Worm (Caenorhabditis elegans) whole organism, mixed stage, embryonic: ENCODE measurements around the gene H23L24.1.

ENCODE experiments used
- M03D4.4 ChIP-seq: sonication (generic microtip); optimal IDR thresholded peaks from 2 replicates; lab custom pipeline; 2017; ENCODE audit warnings: mild to moderate bottlenecking, missing genetic modification characterization, missing compliant biosample characterization
- bed-3 ChIP-seq: fragments of 200-800 bp; sonication (Bioruptor generic); optimal IDR thresholded peaks from 3 replicates; lab custom pipeline; 2018; ENCODE audit warnings: mild to moderate bottlenecking, missing genetic modification characterization, moderate library complexity, missing compliant biosample characterization
- blmp-1 ChIP-seq: fragments of 150-350 bp; optimal IDR thresholded peaks from 2 replicates; lab custom pipeline; 2014; ENCODE audit warnings: missing biosample characterization, missing genetic modification characterization
- ceh-39 ChIP-seq: fragments of 150-350 bp; optimal IDR thresholded peaks from 2 replicates; lab custom pipeline; 2014; ENCODE audit warnings: missing biosample characterization, missing genetic modification characterization
- ceh-43 ChIP-seq: fragments of 200-800 bp; sonication (Bioruptor generic); optimal IDR thresholded peaks from 2 replicates; lab custom pipeline; 2018; ENCODE audit warnings: mild to moderate bottlenecking, missing genetic modification characterization, moderate library complexity, missing compliant biosample characterization
- ceh-83 ChIP-seq: fragments of 200-800 bp; sonication (Bioruptor generic); optimal IDR thresholded peaks from 2 replicates; lab custom pipeline; 2018; ENCODE audit warnings: mild to moderate bottlenecking, missing genetic modification characterization, missing compliant biosample characterization
- ces-1 ChIP-seq: fragments of 150-350 bp; optimal IDR thresholded peaks from 2 replicates; lab custom pipeline; 2014; ENCODE audit warnings: missing biosample characterization, missing genetic modification reagents, missing genetic modification characterization
- drap-1 ChIP-seq: fragments of 200-800 bp; sonication (Bioruptor generic); optimal IDR thresholded peaks from 3 replicates; lab custom pipeline; 2018; ENCODE audit warnings: mild to moderate bottlenecking, missing genetic modification characterization, missing compliant biosample characterization
- elt-1 ChIP-seq: sonication (generic microtip); optimal IDR thresholded peaks from 2 replicates; lab custom pipeline; 2017; ENCODE audit warnings: missing genetic modification characterization, mild to moderate bottlenecking, missing compliant biosample characterization, antibody characterized with exemption, moderate library complexity, borderline replicate concordance; ENCODE audit not compliant: insufficient read depth
- flh-1 ChIP-seq: fragments of 200-800 bp; sonication (Bioruptor generic); optimal IDR thresholded peaks from 2 replicates; lab custom pipeline; 2018; ENCODE audit warnings: mild to moderate bottlenecking, missing genetic modification characterization, moderate library complexity, missing compliant biosample characterization
- ham-2 ChIP-seq: fragments of 200-800 bp; sonication (Bioruptor generic); optimal IDR thresholded peaks from 2 replicates; lab custom pipeline; 2018; ENCODE audit warnings: mild to moderate bottlenecking, missing genetic modification characterization, missing compliant biosample characterization
- hlh-1 ChIP-seq: fragments of 150-350 bp; optimal IDR thresholded peaks from 2 replicates; lab custom pipeline; 2014; ENCODE audit warnings: missing biosample characterization, missing genetic modification reagents, missing genetic modification characterization
- lin-32 ChIP-seq: fragments of 200-800 bp; sonication (Bioruptor generic); optimal IDR thresholded peaks from 2 replicates; lab custom pipeline; 2018; ENCODE audit warnings: mild to moderate bottlenecking, missing genetic modification characterization, missing compliant biosample characterization
- lsy-2 ChIP-seq: fragments of 150-350 bp; optimal IDR thresholded peaks from 2 replicates; lab custom pipeline; 2014; ENCODE audit warnings: missing biosample characterization, missing genetic modification characterization
- mab-5 ChIP-seq: fragments of 150-350 bp; optimal IDR thresholded peaks from 2 replicates; lab custom pipeline; 2014; ENCODE audit warnings: missing biosample characterization, missing genetic modification characterization
- mep-1 ChIP-seq: fragments of 150-350 bp; optimal IDR thresholded peaks from 2 replicates; lab custom pipeline; 2017; ENCODE audit warnings: missing biosample characterization, missing genetic modification reagents, missing genetic modification characterization, inconsistent platforms
- mls-2 ChIP-seq: sonication (generic microtip); optimal IDR thresholded peaks from 2 replicates; lab custom pipeline; 2016; ENCODE audit warnings: mild to moderate bottlenecking, missing genetic modification characterization, moderate library complexity, missing compliant biosample characterization
- nhr-12 ChIP-seq: fragments of 150-350 bp; optimal IDR thresholded peaks from 2 replicates; lab custom pipeline; 2014; ENCODE audit warnings: missing biosample characterization, missing genetic modification characterization
- nhr-2 ChIP-seq: fragments of 150-350 bp; optimal IDR thresholded peaks from 2 replicates; lab custom pipeline; 2014; ENCODE audit warnings: missing biosample characterization, missing genetic modification characterization
- nhr-237 ChIP-seq: fragments of 150-350 bp; optimal IDR thresholded peaks from 2 replicates; lab custom pipeline; 2014; ENCODE audit warnings: missing biosample characterization, missing genetic modification characterization
- nhr-76 ChIP-seq: sonication (generic microtip); optimal IDR thresholded peaks from 2 replicates; lab custom pipeline; 2017; ENCODE audit warnings: missing biosample characterization, missing genetic modification characterization
- sem-2 ChIP-seq: fragments of 200-800 bp; sonication (Bioruptor generic); optimal IDR thresholded peaks from 2 replicates; lab custom pipeline; 2018; ENCODE audit warnings: mild to moderate bottlenecking, missing genetic modification characterization, missing compliant biosample characterization
- snpc-4 ChIP-seq: fragments of 150-350 bp; optimal IDR thresholded peaks from 2 replicates; lab custom pipeline; 2014; ENCODE audit warnings: missing biosample characterization, missing genetic modification characterization
- sptf-1 ChIP-seq: sonication (generic microtip); optimal IDR thresholded peaks from 2 replicates; lab custom pipeline; 2017; ENCODE audit warnings: mild to moderate bottlenecking, missing genetic modification characterization, moderate library complexity, missing compliant biosample characterization
- tbx-8 ChIP-seq: fragments of 200-800 bp; sonication (Bioruptor generic); optimal IDR thresholded peaks from 2 replicates; lab custom pipeline; 2018; ENCODE audit warnings: mild to moderate bottlenecking, missing genetic modification characterization, moderate library complexity, missing compliant biosample characterization
- unc-120 ChIP-seq: sonication (generic microtip); optimal IDR thresholded peaks from 2 replicates; lab custom pipeline; 2017; ENCODE audit warnings: missing genetic modification characterization, missing compliant biosample characterization; ENCODE audit not compliant: poor library complexity, severe bottlenecking
- unc-39 ChIP-seq: fragments of 150-350 bp; optimal IDR thresholded peaks from 2 replicates; lab custom pipeline; 2014; ENCODE audit warnings: missing biosample characterization, missing genetic modification characterization
- unc-62 ChIP-seq: fragments of 150-350 bp; optimal IDR thresholded peaks from 2 replicates; lab custom pipeline; 2014; ENCODE audit warnings: missing biosample characterization, missing genetic modification reagents, missing genetic modification characterization
- zip-8 ChIP-seq: fragments of 150-350 bp; optimal IDR thresholded peaks from 2 replicates; lab custom pipeline; 2014; ENCODE audit warnings: missing biosample characterization, missing genetic modification characterization

The H23L24.1 gene

ce11 chrIV:8754727-8755126 is 36.5 kb downstream of the H23L24.1 start, which contains the start of gene elli-1:
TSS of gene elli-1 (minus strand) at chrIV:8754827.
- TF ChIP-seq flh-1 (GFP tag; lab: Kevin White, UChicago): no peak
- TF ChIP-seq M03D4.4 (tag; lab: Kevin White, UChicago): no peak
- no peak for TF ChIP-seq ham-2 (GFP tag; lab: Kevin White, UChicago)
- no peak for TF ChIP-seq snpc-4
- TF ChIP-seq nhr-237 (tag; lab: Kevin White, UChicago): no peak
- no peak for TF ChIP-seq tbx-8 (GFP tag; lab: Kevin White, UChicago)
- TF ChIP-seq blmp-1: no peak
- TF ChIP-seq hlh-1 (tag; lab: Kevin White, UChicago): no peak
- TF ChIP-seq sptf-1: no peak
- TF ChIP-seq lsy-2 (tag; lab: Kevin White, UChicago): no peak
- no peak for TF ChIP-seq sem-2 (GFP tag; lab: Kevin White, UChicago)
- TF ChIP-seq ceh-83 (GFP tag; lab: Kevin White, UChicago): no peak
- TF ChIP-seq unc-39 (tag; lab: Kevin White, UChicago): no peak
- no peak for TF ChIP-seq nhr-12 (tag; lab: Kevin White, UChicago)
- TF ChIP-seq mls-2 (tag; lab: Kevin White, UChicago): no peak
- no peak for TF ChIP-seq bed-3
- no peak for TF ChIP-seq unc-120
- no peak for TF ChIP-seq nhr-2 (tag; lab: Kevin White, UChicago)
- TF ChIP-seq mab-5: no peak

ce11 chrIV:8757729-8758128 is 39.5 kb downstream of the H23L24.1 start:
- peak; percentile 54 for TF ChIP-seq unc-120
- no peak for TF ChIP-seq unc-39 (tag; lab: Kevin White, UChicago)
- TF ChIP-seq tbx-8 (GFP tag; lab: Kevin White, UChicago): no peak
- TF ChIP-seq nhr-237 (tag; lab: Kevin White, UChicago): no peak
- TF ChIP-seq hlh-1 (tag; lab: Kevin White, UChicago): peak; percentile 55
- peak; percentile 2 for TF ChIP-seq ces-1 (GFP tag; lab: Kevin White, UChicago)
- no peak for TF ChIP-seq flh-1 (GFP tag; lab: Kevin White, UChicago)
- TF ChIP-seq ham-2 (GFP tag; lab: Kevin White, UChicago): no peak
- no peak for TF ChIP-seq zip-8
- no peak for TF ChIP-seq ceh-83 (GFP tag; lab: Kevin White, UChicago)
- no peak for TF ChIP-seq M03D4.4 (tag; lab: Kevin White, UChicago)
- TF ChIP-seq drap-1 (GFP tag; lab: Kevin White, UChicago): no peak

DNA sequence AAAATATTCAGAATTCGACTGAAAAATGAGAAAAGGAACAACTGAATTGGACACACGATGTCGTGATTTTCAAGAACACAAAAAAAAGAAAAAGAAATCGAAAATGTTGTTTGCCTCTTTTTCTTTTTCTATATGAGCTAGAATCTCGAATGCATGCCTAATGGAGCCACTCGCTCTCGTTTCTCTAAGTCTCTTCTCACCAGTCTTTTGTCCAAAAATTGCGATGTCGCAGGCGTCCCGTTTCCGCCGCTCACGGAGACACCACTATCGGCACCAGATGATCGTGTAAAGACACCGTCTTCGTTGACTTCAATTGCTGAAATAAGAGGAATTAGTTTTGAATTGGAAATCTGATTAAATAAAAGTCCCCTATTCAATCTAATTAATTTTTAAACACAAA is 40.4 kb downstream of the H23L24.1 start:
- no peak for TF ChIP-seq mls-2 (tag; lab: Kevin White, UChicago)
- TF ChIP-seq unc-62 (GFP tag; lab: Kevin White, UChicago): no peak
- TF ChIP-seq M03D4.4 (tag; lab: Kevin White, UChicago): no peak
- no peak for TF ChIP-seq lin-32 (GFP tag; lab: Kevin White, UChicago)
- peak; percentile 28 for TF ChIP-seq ces-1 (GFP tag; lab: Kevin White, UChicago)

ce11 chrIV:8761896-8762295 is 43.6 kb downstream of the H23L24.1 start, which contains the start of the genes F20C5.11 and klp-11:
TSS of gene F20C5.11 (minus strand) at chrIV:8761996.
TSS of gene klp-11 (minus strand) at chrIV:8762066.
- no peak for TF ChIP-seq ceh-43 (GFP tag; lab: Kevin White, UChicago)

ce11 chrIV:8762471-8762870 is 44.2 kb downstream of the H23L24.1 start:
- TF ChIP-seq unc-120 (peak; percentile 56), blmp-1 (no peak), mep-1 (tag; lab: Kevin White, UChicago) (peak; percentile 39), ceh-39 (tag; lab: Kevin White, UChicago) (peak; percentile 72), elt-1 (tag; lab: Kevin White, UChicago) (no peak), nhr-76 (tag; lab: Kevin White, UChicago) (no peak), unc-39 (tag; lab: Kevin White, UChicago) (no peak), unc-62 (GFP tag; lab: Kevin White, UChicago) (peak; percentile 61), hlh-1 (tag; lab: Kevin White, UChicago) (peak; percentile 88), ces-1 (GFP tag; lab: Kevin White, UChicago) (peak; percentile 94), lsy-2 (tag; lab: Kevin White, UChicago) (peak; percentile 32)
